Fruit fly (Drosophila melanogaster) whole organism, prepupa: ENCODE data around the gene Wnt10.

Experiments used
- Blimp-1 ChIP-seq: fragments of 200-800 bp; sonication (Bioruptor generic); optimal IDR thresholded peaks from 3 replicates; lab custom pipeline; 2017; ENCODE audit warnings: missing biosample characterization, missing genetic modification characterization, mild to moderate bottlenecking, moderate library complexity, missing genetic modification reagents
- CG11294 ChIP-seq: fragments of 200-800 bp; sonication (Bioruptor generic); IDR thresholded peaks from 2 replicates; pipeline ENCODE4 v1.3.6; 2022; ENCODE audit warnings: missing biosample characterization, missing genetic modification characterization
- CG11762 ChIP-seq: fragments of 200-800 bp; sonication (Bioruptor generic); optimal IDR thresholded peaks from 3 replicates; lab custom pipeline; 2016; ENCODE audit warnings: missing biosample characterization, missing genetic modification characterization; ENCODE audit not compliant: insufficient read depth
- CG15336 ChIP-seq: fragments of 200-800 bp; sonication (Bioruptor generic); IDR thresholded peaks from 2 replicates; pipeline ENCODE4 v1.3.6; 2022; ENCODE audit warnings: missing biosample characterization, missing genetic modification characterization
- CG1621 ChIP-seq: fragments of 200-800 bp; sonication (Bioruptor generic); optimal IDR thresholded peaks from 3 replicates; lab custom pipeline; 2018; ENCODE audit warnings: missing biosample characterization, mild to moderate bottlenecking, missing genetic modification characterization
- CG16779 ChIP-seq: fragments of 200-800 bp; sonication (Bioruptor generic); optimal IDR thresholded peaks from 3 replicates; lab custom pipeline; 2017; ENCODE audit warnings: missing biosample characterization, mild to moderate bottlenecking, missing genetic modification characterization
- CG3032 ChIP-seq: fragments of 200-800 bp; optimal IDR thresholded peaks from 2 replicates; lab custom pipeline; 2019; ENCODE audit warnings: missing biosample characterization, mild to moderate bottlenecking, missing genetic modification characterization, moderate library complexity
- CG31627 ChIP-seq: fragments of 200-800 bp; sonication (Bioruptor generic); optimal IDR thresholded peaks from 3 replicates; lab custom pipeline; 2016; ENCODE audit warnings: missing biosample characterization, missing genetic modification characterization
- CG32006 ChIP-seq: fragments of 200-800 bp; sonication (Bioruptor generic); optimal IDR thresholded peaks from 3 replicates; lab custom pipeline; 2017; ENCODE audit warnings: missing biosample characterization, mild to moderate bottlenecking, missing genetic modification characterization
- CG34406 ChIP-seq: fragments of 200-800 bp; sonication (Bioruptor generic); optimal IDR thresholded peaks from 3 replicates; lab custom pipeline; 2016; ENCODE audit warnings: missing biosample characterization, missing genetic modification characterization
- CG3919 ChIP-seq: fragments of 200-800 bp; sonication (Bioruptor generic); optimal IDR thresholded peaks from 3 replicates; lab custom pipeline; 2016; ENCODE audit warnings: missing biosample characterization, missing genetic modification characterization
- CG4318 ChIP-seq: fragments of 200-800 bp; sonication (Bioruptor generic); optimal IDR thresholded peaks from 3 replicates; lab custom pipeline; 2017; ENCODE audit warnings: missing biosample characterization, mild to moderate bottlenecking, missing genetic modification characterization
- CG6163 ChIP-seq: fragments of 200-800 bp; sonication (Bioruptor generic); IDR thresholded peaks from 3 replicates; pipeline ENCODE4 v1.3.6; 2022; ENCODE audit warnings: missing biosample characterization, missing genetic modification characterization
- CG6276 ChIP-seq: fragments of 200-800 bp; sonication (Bioruptor generic); optimal IDR thresholded peaks from 2 replicates; lab custom pipeline; 2017; ENCODE audit warnings: missing biosample characterization, mild to moderate bottlenecking, missing genetic modification characterization
- CG6792 ChIP-seq: fragments of 200-800 bp; sonication (Bioruptor generic); optimal IDR thresholded peaks from 3 replicates; lab custom pipeline; 2016; ENCODE audit warnings: missing biosample characterization, missing genetic modification characterization
- CG6808 ChIP-seq: fragments of 200-800 bp; sonication (Bioruptor generic); optimal IDR thresholded peaks from 3 replicates; lab custom pipeline; 2017; ENCODE audit warnings: missing biosample characterization, missing genetic modification characterization, mild to moderate bottlenecking, moderate library complexity, missing genetic modification reagents
- CG6854 ChIP-seq: fragments of 200-800 bp; sonication (Bioruptor generic); optimal IDR thresholded peaks from 2 replicates; lab custom pipeline; 2017; ENCODE audit warnings: missing biosample characterization, mild to moderate bottlenecking, missing genetic modification characterization
- CG8119 ChIP-seq: fragments of 200-800 bp; sonication (Bioruptor generic); IDR thresholded peaks from 3 replicates; pipeline ENCODE4 v1.3.6; 2022; ENCODE audit warnings: missing biosample characterization, missing genetic modification characterization
- CG8319 ChIP-seq: fragments of 200-800 bp; sonication (Bioruptor generic); optimal IDR thresholded peaks from 3 replicates; lab custom pipeline; 2016; ENCODE audit warnings: missing biosample characterization, missing genetic modification characterization
- CG8632 ChIP-seq: fragments of 200-800 bp; sonication (Bioruptor generic); optimal IDR thresholded peaks from 3 replicates; lab custom pipeline; 2016; ENCODE audit warnings: missing biosample characterization, missing genetic modification characterization
- Eip75B ChIP-seq: fragments of 200-800 bp; sonication (Bioruptor generic); optimal IDR thresholded peaks from 3 replicates; lab custom pipeline; 2016; ENCODE audit warnings: missing biosample characterization, missing genetic modification characterization
- Eip78C ChIP-seq: fragments of 200-800 bp; sonication (Bioruptor generic); peaks from one replicate; lab custom pipeline; 2016; ENCODE audit warnings: missing biosample characterization, missing genetic modification characterization
- Ets21C ChIP-seq: fragments of 200-800 bp; sonication (Bioruptor generic); optimal IDR thresholded peaks from 3 replicates; lab custom pipeline; 2016; ENCODE audit warnings: missing biosample characterization, missing genetic modification characterization
- Ets96B ChIP-seq: fragments of 200-800 bp; optimal IDR thresholded peaks from 2 replicates; lab custom pipeline; 2019; ENCODE audit warnings: missing biosample characterization, mild to moderate bottlenecking, missing genetic modification characterization, moderate library complexity
- Gug ChIP-seq: fragments of 200-800 bp; sonication (Bioruptor generic); IDR thresholded peaks from 2 replicates; pipeline ENCODE4 v1.3.6; 2022; ENCODE audit warnings: missing biosample characterization, missing genetic modification characterization
- Hr38 ChIP-seq: sonication (Bioruptor generic); optimal IDR thresholded peaks from 2 replicates; lab custom pipeline; 2016; ENCODE audit warnings: missing biosample characterization, missing genetic modification characterization
- Hr4 ChIP-seq: fragments of 200-800 bp; sonication (Bioruptor generic); optimal IDR thresholded peaks from 3 replicates; lab custom pipeline; 2016; ENCODE audit warnings: missing biosample characterization, missing genetic modification characterization
- Lpt ChIP-seq: fragments of 200-800 bp; sonication (Bioruptor generic); optimal IDR thresholded peaks from 3 replicates; lab custom pipeline; 2016; ENCODE audit warnings: missing biosample characterization, missing genetic modification characterization
- Met ChIP-seq: fragments of 200-800 bp; sonication (Bioruptor generic); optimal IDR thresholded peaks from 3 replicates; lab custom pipeline; 2016; ENCODE audit warnings: missing biosample characterization, missing genetic modification characterization
- OdsH ChIP-seq: fragments of 200-800 bp; sonication (Bioruptor generic); optimal IDR thresholded peaks from 3 replicates; lab custom pipeline; 2016; ENCODE audit warnings: missing biosample characterization, missing genetic modification characterization
- Smox ChIP-seq: fragments of 200-800 bp; sonication (Bioruptor generic); optimal IDR thresholded peaks from 3 replicates; lab custom pipeline; 2016; ENCODE audit warnings: missing biosample characterization, missing genetic modification characterization
- Sox102F ChIP-seq: fragments of 200-800 bp; sonication (Bioruptor generic); optimal IDR thresholded peaks from 2 replicates; lab custom pipeline; 2016; ENCODE audit warnings: missing biosample characterization, mild to moderate bottlenecking, missing genetic modification characterization
- Sox14 ChIP-seq: fragments of 200-800 bp; sonication (Bioruptor generic); optimal IDR thresholded peaks from 3 replicates; lab custom pipeline; 2016; ENCODE audit warnings: missing biosample characterization, missing genetic modification characterization
- Sox15 ChIP-seq: fragments of 200-800 bp; sonication (Bioruptor generic); optimal IDR thresholded peaks from 3 replicates; lab custom pipeline; 2016; ENCODE audit warnings: missing biosample characterization, missing genetic modification characterization
- acj6 ChIP-seq: fragments of 200-800 bp; sonication (Bioruptor generic); optimal IDR thresholded peaks from 3 replicates; lab custom pipeline; 2016; ENCODE audit warnings: missing biosample characterization, missing genetic modification characterization
- cyc ChIP-seq: fragments of 200-800 bp; sonication (Bioruptor generic); optimal IDR thresholded peaks from 3 replicates; lab custom pipeline; 2016; ENCODE audit warnings: missing biosample characterization, missing genetic modification characterization
- dac ChIP-seq: fragments of 200-800 bp; sonication (Bioruptor generic); optimal IDR thresholded peaks from 2 replicates; lab custom pipeline; 2017; ENCODE audit warnings: missing biosample characterization, mild to moderate bottlenecking, missing genetic modification characterization
- dsx ChIP-seq: fragments of 200-800 bp; optimal IDR thresholded peaks from 3 replicates; lab custom pipeline; 2019; ENCODE audit warnings: missing biosample characterization, mild to moderate bottlenecking, missing genetic modification characterization, moderate library complexity; ENCODE audit not compliant: poor library complexity, severe bottlenecking
- esn ChIP-seq: fragments of 200-800 bp; sonication (Bioruptor generic); optimal IDR thresholded peaks from 2 replicates; lab custom pipeline; 2016; ENCODE audit warnings: missing biosample characterization, mild to moderate bottlenecking, missing genetic modification characterization, moderate library complexity
- fd59A ChIP-seq: fragments of 200-800 bp; sonication (Bioruptor generic); optimal IDR thresholded peaks from 2 replicates; lab custom pipeline; 2017; ENCODE audit warnings: missing biosample characterization, mild to moderate bottlenecking, missing genetic modification characterization, missing genetic modification reagents
- fd85E ChIP-seq: fragments of 200-800 bp; sonication (Bioruptor generic); optimal IDR thresholded peaks from 3 replicates; lab custom pipeline; 2016; ENCODE audit warnings: missing biosample characterization, missing genetic modification characterization
- fkh ChIP-seq: fragments of 200-800 bp; sonication (Bioruptor generic); optimal IDR thresholded peaks from 3 replicates; lab custom pipeline; 2017; ENCODE audit warnings: missing biosample characterization, mild to moderate bottlenecking, missing genetic modification characterization, moderate library complexity
- lz ChIP-seq: fragments of 200-800 bp; sonication (Bioruptor generic); optimal IDR thresholded peaks from 3 replicates; lab custom pipeline; 2016; ENCODE audit warnings: missing biosample characterization, missing genetic modification characterization
- net ChIP-seq: fragments of 200-800 bp; sonication (Bioruptor generic); optimal IDR thresholded peaks from 3 replicates; lab custom pipeline; 2016; ENCODE audit warnings: missing biosample characterization, missing genetic modification characterization
- pdm3 ChIP-seq: fragments of 200-800 bp; sonication (Bioruptor generic); optimal IDR thresholded peaks from 3 replicates; lab custom pipeline; 2016; ENCODE audit warnings: missing biosample characterization, missing genetic modification characterization
- salr ChIP-seq, 2 experiments: fragments of 200-800 bp; sonication (Bioruptor generic); optimal IDR thresholded peaks; 3 replicates each; lab custom pipeline; 2016 to 2018; ENCODE audit warnings: missing biosample characterization in 2 of 2, missing genetic modification characterization in 2 of 2, mild to moderate bottlenecking in 1 of 2
- spab ChIP-seq: fragments of 200-800 bp; sonication (Bioruptor generic); optimal IDR thresholded peaks from 2 replicates; lab custom pipeline; 2017; ENCODE audit warnings: missing biosample characterization, mild to moderate bottlenecking, missing genetic modification characterization, missing genetic modification reagents
- ss ChIP-seq, 2 experiments: fragments of 200-800 bp; sonication (Bioruptor generic); optimal IDR thresholded peaks; 2 replicates in 1 of 2; 3 replicates in 1 of 2; lab custom pipeline; 2017 to 2018; ENCODE audit warnings: mild to moderate bottlenecking in 2 of 2, missing biosample characterization in 2 of 2, missing genetic modification characterization in 2 of 2, moderate library complexity in 1 of 2
- svp ChIP-seq: fragments of 200-800 bp; sonication (Bioruptor generic); peaks from one replicate; lab custom pipeline; 2016; ENCODE audit warnings: missing biosample characterization, missing genetic modification characterization
- topi ChIP-seq: fragments of 200-800 bp; sonication (Bioruptor generic); optimal IDR thresholded peaks from 3 replicates; lab custom pipeline; 2016; ENCODE audit warnings: missing biosample characterization, missing genetic modification characterization
- vri ChIP-seq: fragments of 200-800 bp; sonication (Bioruptor generic); optimal IDR thresholded peaks from 3 replicates; lab custom pipeline; 2016; ENCODE audit warnings: missing biosample characterization, mild to moderate bottlenecking, missing genetic modification characterization

The Wnt10 gene

DNA sequence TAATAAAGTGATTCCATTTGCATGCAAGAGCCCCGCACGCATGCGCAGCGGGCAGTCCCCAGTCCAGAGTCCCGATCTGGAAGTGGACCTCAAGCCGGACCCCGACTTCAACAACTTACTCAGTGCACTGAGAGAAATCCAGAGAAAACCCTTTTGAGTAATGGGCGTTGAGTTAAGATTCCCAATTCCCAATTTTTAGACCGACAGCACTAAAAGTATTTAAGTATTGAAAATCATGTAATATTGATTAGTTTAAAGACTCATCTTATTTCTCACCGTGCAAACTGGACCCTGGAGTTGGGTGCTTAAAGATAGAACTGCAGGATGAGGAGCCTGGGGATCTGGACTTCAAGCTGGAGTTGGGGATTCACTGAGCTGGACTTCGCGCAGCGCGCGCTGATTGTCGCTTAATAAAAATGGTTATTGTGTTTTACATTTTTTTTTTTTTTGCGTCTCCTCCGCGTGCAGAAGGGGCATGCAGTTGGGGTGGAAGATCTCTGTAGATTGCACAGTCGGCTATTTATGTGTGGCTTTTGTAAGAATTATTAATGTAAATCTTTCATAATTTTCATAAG is 5.1 kb upstream of the Wnt10 start:
- TF ChIP-seq Lpt (peak; percentile 81), Blimp-1 (GFP tag; lab: Kevin White, UChicago) (peak; percentile 66), Smox (GFP tag; lab: Kevin White, UChicago) (peak; percentile 89), topi (GFP tag; lab: Kevin White, UChicago) (peak; percentile 94), CG6276 (GFP tag; lab: Kevin White, UChicago) (peak; percentile 57), spab (GFP tag; lab: Kevin White, UChicago) (peak; percentile 98), CG6854 (GFP tag; lab: Kevin White, UChicago) (peak; percentile 89), CG6792 (GFP tag; lab: Kevin White, UChicago) (peak; percentile 94), Ets21C (GFP tag; lab: Kevin White, UChicago) (peak; percentile 84), lz (GFP tag; lab: Kevin White, UChicago) (peak; percentile 90), acj6 (GFP tag; lab: Kevin White, UChicago) (peak; percentile 93), CG11762 (GFP tag; lab: Kevin White, UChicago) (peak; percentile 78), salr (GFP tag; optimal IDR thresholded peaks at IDR 0.05; lab: Kevin White, UChicago) (peak; percentile 78 to 95), Met (GFP tag; lab: Kevin White, UChicago) (peak; percentile 85), svp (peak; percentile 97), fkh (GFP tag; lab: Kevin White, UChicago) (no peak), esn (GFP tag; lab: Kevin White, UChicago) (peak; percentile 91), CG8632 (GFP tag; lab: Kevin White, UChicago) (peak; percentile 90), CG4318 (GFP tag; lab: Kevin White, UChicago) (peak; percentile 53), fd85E (GFP tag; lab: Kevin White, UChicago) (peak; percentile 60), dac (no peak), Ets96B (tag; lab: Kevin White, UChicago) (peak; percentile 97), CG6163 (GFP tag; lab: Robert Waterston, UW) (peak; percentile 96), Eip78C (GFP tag; lab: Kevin White, UChicago) (peak; percentile 99), cyc (GFP tag; lab: Kevin White, UChicago) (peak; percentile 93), OdsH (GFP tag; lab: Kevin White, UChicago) (peak; percentile 88), CG34406 (GFP tag; lab: Kevin White, UChicago) (peak; percentile 90), Hr38 (GFP tag; lab: Kevin White, UChicago) (no peak), CG1621 (tag; lab: Kevin White, UChicago) (peak; percentile 97), ss (GFP tag; optimal IDR thresholded peaks at IDR 0.05; lab: Kevin White, UChicago) (peak; percentile 99), CG31627 (GFP tag; lab: Kevin White, UChicago) (peak; percentile 90), CG3919 (GFP tag; lab: Kevin White, UChicago) (peak; percentile 97), CG16779 (tag; lab: Kevin White, UChicago) (peak; percentile 86), dsx (GFP tag; lab: Kevin White, UChicago) (peak; percentile 97), Sox15 (GFP tag; lab: Kevin White, UChicago) (peak; percentile 81), CG11294 (GFP tag; lab: Robert Waterston, UW) (peak; percentile 39; the same call in 1 of the 2 replicates), Eip75B (peak; percentile 95), pdm3 (peak; percentile 91), Gug (GFP tag; lab: Robert Waterston, UW) (peak; percentile 77), CG6808 (peak; percentile 98), CG32006 (GFP tag; lab: Kevin White, UChicago) (peak; percentile 77), net (GFP tag; lab: Kevin White, UChicago) (peak; percentile 89), CG8119 (peak; percentile 67), vri (peak; percentile 92), CG15336 (GFP tag; lab: Robert Waterston, UW) (peak; percentile 74), Sox102F (GFP tag; lab: Kevin White, UChicago) (peak; percentile 90), fd59A (peak; percentile 96), Sox14 (peak; percentile 94), CG8319 (GFP tag; lab: Kevin White, UChicago) (peak; percentile 82), Hr4 (GFP tag; lab: Kevin White, UChicago) (peak; percentile 61), CG3032 (peak; percentile 97)
